Fruit fly (Drosophila melanogaster) whole organism, embryonic: ENCODE results near the gene Exo70.

Source experiments
- Atf6 ChIP-seq: fragments of 200-800 bp; sonication (Bioruptor generic); IDR thresholded peaks from 2 replicates; pipeline ENCODE4 v1.3.6; 2022; ENCODE audit warnings: missing biosample characterization, missing genetic modification characterization
- CG10267 ChIP-seq: fragments of 200-800 bp; sonication (Bioruptor generic); optimal IDR thresholded peaks from 2 replicates; lab custom pipeline; 2018; ENCODE audit warnings: missing biosample characterization, mild to moderate bottlenecking, missing genetic modification characterization, moderate library complexity
- CG11085 ChIP-seq: fragments of 200-800 bp; sonication (Bioruptor generic); IDR thresholded peaks from 2 replicates; pipeline ENCODE4 v1.3.6; 2022; ENCODE audit warnings: missing biosample characterization, missing genetic modification characterization
- CG11398 ChIP-seq: fragments of 200-800 bp; sonication (Bioruptor generic); optimal IDR thresholded peaks from 2 replicates; lab custom pipeline; 2016; ENCODE audit warnings: missing biosample characterization, missing genetic modification characterization
- CG13296 ChIP-seq: fragments of 200-800 bp; sonication (Bioruptor generic); optimal IDR thresholded peaks from 3 replicates; lab custom pipeline; 2018; ENCODE audit warnings: missing biosample characterization, mild to moderate bottlenecking, missing genetic modification characterization
- CG14050 ChIP-seq: fragments of 200-800 bp; sonication (Bioruptor generic); IDR thresholded peaks from 3 replicates; pipeline ENCODE4 v1.3.6; 2022; ENCODE audit warnings: missing biosample characterization, missing genetic modification characterization
- CG14710 ChIP-seq: fragments of 200-800 bp; sonication (Bioruptor generic); optimal IDR thresholded peaks from 3 replicates; lab custom pipeline; 2019; ENCODE audit warnings: missing biosample characterization, mild to moderate bottlenecking, missing genetic modification characterization, moderate library complexity
- CG14965 ChIP-seq: fragments of 200-800 bp; sonication (Bioruptor generic); optimal IDR thresholded peaks from 2 replicates; lab custom pipeline; 2016; ENCODE audit warnings: missing biosample characterization, missing genetic modification characterization, borderline replicate concordance
- CG15073 ChIP-seq: fragments of 200-800 bp; sonication (Bioruptor generic); optimal IDR thresholded peaks from 2 replicates; lab custom pipeline; 2016; ENCODE audit warnings: missing biosample characterization, missing genetic modification characterization
- CG17912 ChIP-seq: fragments of 200-800 bp; sonication (Bioruptor generic); optimal IDR thresholded peaks from 2 replicates; lab custom pipeline; 2018; ENCODE audit warnings: missing biosample characterization, mild to moderate bottlenecking, missing genetic modification characterization
- CG18764 ChIP-seq: fragments of 200-800 bp; sonication (Bioruptor generic); optimal IDR thresholded peaks from 3 replicates; lab custom pipeline; 2016; ENCODE audit warnings: missing biosample characterization, missing genetic modification characterization
- CG2116 ChIP-seq: fragments of 200-800 bp; sonication (Bioruptor generic); optimal IDR thresholded peaks from 3 replicates; lab custom pipeline; 2018; ENCODE audit warnings: missing biosample characterization, mild to moderate bottlenecking, missing genetic modification characterization
- CG2875 ChIP-seq: fragments of 200-800 bp; sonication (Bioruptor generic); optimal IDR thresholded peaks from 2 replicates; lab custom pipeline; 2017; ENCODE audit warnings: missing biosample characterization, mild to moderate bottlenecking, missing genetic modification characterization, missing genetic modification reagents
- CG32767 ChIP-seq: fragments of 200-800 bp; sonication (Bioruptor generic); IDR thresholded peaks from 2 replicates; pipeline ENCODE4 v1.3.6; 2022; ENCODE audit warnings: missing biosample characterization, missing genetic modification characterization
- CG34224 ChIP-seq: fragments of 200-800 bp; sonication (Bioruptor generic); IDR thresholded peaks from 3 replicates; pipeline ENCODE4 v1.3.6; 2022; ENCODE audit warnings: missing biosample characterization, missing genetic modification characterization; ENCODE audit not compliant: partially characterized antibody
- CG6689 ChIP-seq: fragments of 200-800 bp; sonication (Bioruptor generic); IDR thresholded peaks from 2 replicates; pipeline ENCODE4 v1.3.6; 2022; ENCODE audit warnings: missing biosample characterization, missing genetic modification characterization
- CG7556 ChIP-seq: fragments of 200-800 bp; sonication (Bioruptor generic); optimal IDR thresholded peaks from 2 replicates; lab custom pipeline; 2017; ENCODE audit warnings: missing biosample characterization, mild to moderate bottlenecking, missing genetic modification characterization
- CG8388 ChIP-seq: fragments of 200-800 bp; sonication (Bioruptor generic); optimal IDR thresholded peaks from 2 replicates; lab custom pipeline; 2019; ENCODE audit warnings: missing biosample characterization, mild to moderate bottlenecking, missing genetic modification characterization, moderate library complexity
- CG9215 ChIP-seq: fragments of 200-800 bp; sonication (Bioruptor generic); IDR thresholded peaks from 2 replicates; pipeline ENCODE4 v1.3.6; 2022; ENCODE audit warnings: missing biosample characterization, missing genetic modification characterization
- CHES-1-like ChIP-seq: fragments of 200-800 bp; sonication (Bioruptor generic); optimal IDR thresholded peaks from 2 replicates; lab custom pipeline; 2016; ENCODE audit warnings: missing biosample characterization, missing genetic modification characterization
- CkIIα-i1 ChIP-seq: fragments of 200-800 bp; sonication (Bioruptor generic); IDR thresholded peaks from 2 replicates; pipeline ENCODE4 v1.3.6; 2022; ENCODE audit warnings: missing biosample characterization, missing genetic modification characterization
- Dip2 ChIP-seq: fragments of 200-800 bp; sonication (Bioruptor generic); IDR thresholded peaks from 2 replicates; pipeline ENCODE4 v1.3.6; 2022; ENCODE audit warnings: missing biosample characterization, missing genetic modification characterization
- Fer2 ChIP-seq: fragments of 200-800 bp; sonication (Bioruptor generic); optimal IDR thresholded peaks from 2 replicates; lab custom pipeline; 2018; ENCODE audit warnings: missing biosample characterization, mild to moderate bottlenecking, missing genetic modification characterization, moderate library complexity
- Gsc ChIP-seq: fragments of 200-800 bp; sonication (Bioruptor generic); IDR thresholded peaks from 2 replicates; pipeline ENCODE4 v1.3.6; 2022; ENCODE audit warnings: missing biosample characterization, missing genetic modification characterization
- HLH3B ChIP-seq: fragments of 200-800 bp; sonication (Bioruptor generic); IDR thresholded peaks from 2 replicates; pipeline ENCODE4 v1.3.6; 2022; ENCODE audit warnings: missing biosample characterization, missing genetic modification characterization
- Hr78 ChIP-seq, 2 experiments: fragments of 200-800 bp in 1 of 2; fragments of >200 bp in 1 of 2; sonication (Bioruptor generic) in 1 of 2; optimal IDR thresholded peaks; 2 replicates each; lab custom pipeline; 2017 to 2019; ENCODE audit warnings: missing biosample characterization in 2 of 2, missing genetic modification characterization in 2 of 2, mild to moderate bottlenecking in 1 of 2, moderate library complexity in 1 of 2
- Jarid2 ChIP-seq: fragments of 200-800 bp; sonication (Bioruptor generic); optimal IDR thresholded peaks from 3 replicates; lab custom pipeline; 2017; ENCODE audit warnings: mild to moderate bottlenecking, missing biosample characterization, missing genetic modification reagents, missing genetic modification characterization
- NFAT ChIP-seq: fragments of 200-800 bp; sonication (Bioruptor generic); IDR thresholded peaks from 2 replicates; pipeline ENCODE4 v1.3.6; 2022; ENCODE audit warnings: missing biosample characterization, missing genetic modification characterization
- Neu2 ChIP-seq: fragments of 200-800 bp; sonication (Bioruptor generic); optimal IDR thresholded peaks from 3 replicates; lab custom pipeline; 2016; ENCODE audit warnings: missing biosample characterization, missing genetic modification characterization, borderline replicate concordance
- Nf-YB ChIP-seq: fragments of 200-800 bp; sonication (Bioruptor generic); optimal IDR thresholded peaks from 3 replicates; lab custom pipeline; 2019; ENCODE audit warnings: missing biosample characterization, mild to moderate bottlenecking, missing genetic modification characterization, moderate library complexity
- Spps ChIP-seq: fragments of 200-800 bp; sonication (Bioruptor generic); optimal IDR thresholded peaks from 2 replicates; lab custom pipeline; 2018; ENCODE audit warnings: missing biosample characterization, mild to moderate bottlenecking, missing genetic modification characterization
- TFAM ChIP-seq: fragments of 200-800 bp; sonication (Bioruptor generic); optimal IDR thresholded peaks from 2 replicates; lab custom pipeline; 2017; ENCODE audit warnings: missing biosample characterization, missing genetic modification characterization, inconsistent platforms
- ap ChIP-seq: fragments of 200-800 bp; sonication (Bioruptor generic); IDR thresholded peaks from 2 replicates; pipeline ENCODE4 v1.3.6; 2022; ENCODE audit warnings: missing biosample characterization, missing genetic modification characterization
- ase ChIP-seq: fragments of 200-800 bp; sonication (Bioruptor generic); IDR thresholded peaks from 3 replicates; pipeline ENCODE4 v1.3.6; 2022; ENCODE audit warnings: missing biosample characterization, missing genetic modification characterization
- bcd ChIP-seq: fragments of 200-800 bp; sonication (Bioruptor generic); optimal IDR thresholded peaks from 2 replicates; lab custom pipeline; 2017; ENCODE audit warnings: missing biosample characterization, mild to moderate bottlenecking, missing genetic modification characterization
- chinmo ChIP-seq: fragments of 200-800 bp; sonication (Bioruptor generic); IDR thresholded peaks from 4 replicates; pipeline ENCODE4 v1.3.6; 2022; ENCODE audit warnings: missing biosample characterization, missing genetic modification characterization; ENCODE audit not compliant: partially characterized antibody
- crp ChIP-seq, 2 experiments: fragments of 200-800 bp; sonication (Bioruptor generic); optimal IDR thresholded peaks; 2 replicates in 1 of 2; 3 replicates in 1 of 2; lab custom pipeline; 2017; ENCODE audit warnings: missing biosample characterization in 2 of 2, missing genetic modification characterization in 2 of 2, mild to moderate bottlenecking in 1 of 2, moderate library complexity in 1 of 2
- dan ChIP-seq: fragments of 200-800 bp; sonication (Bioruptor generic); IDR thresholded peaks from 2 replicates; pipeline ENCODE4 v1.3.6; 2022; ENCODE audit warnings: missing biosample characterization, missing genetic modification characterization
- dysf ChIP-seq: fragments of 200-800 bp; sonication (Bioruptor generic); IDR thresholded peaks from 3 replicates; pipeline ENCODE4 v1.3.6; 2022; ENCODE audit warnings: missing biosample characterization, missing genetic modification characterization
- exex ChIP-seq: fragments of 200-800 bp; sonication (Bioruptor generic); optimal IDR thresholded peaks from 4 replicates; lab custom pipeline; 2018; ENCODE audit warnings: missing biosample characterization, mild to moderate bottlenecking, missing genetic modification characterization, moderate library complexity
- gt ChIP-seq: fragments of 200-800 bp; sonication (Bioruptor generic); IDR thresholded peaks from 2 replicates; pipeline ENCODE4 v1.3.6; 2022; ENCODE audit warnings: missing biosample characterization, missing genetic modification characterization
- lov ChIP-seq, 2 experiments: fragments of 200-800 bp in 1 of 2; fragments of >200 bp in 1 of 2; sonication (Bioruptor generic) in 1 of 2; IDR thresholded peaks in 1 of 2; optimal IDR thresholded peaks in 1 of 2; 2 replicates in 1 of 2; 3 replicates in 1 of 2; pipeline versions ENCODE4 v1.3.6 to Lab custom; 2017 to 2022; ENCODE audit warnings: missing biosample characterization in 1 of 2, missing genetic modification characterization in 1 of 2
- mam ChIP-seq: fragments of 200-800 bp; sonication (Bioruptor generic); optimal IDR thresholded peaks from 3 replicates; lab custom pipeline; 2016; ENCODE audit warnings: missing biosample characterization, missing genetic modification characterization
- peb ChIP-seq: fragments of 200-800 bp; sonication (Bioruptor generic); IDR thresholded peaks from 2 replicates; pipeline ENCODE4 v1.3.6; 2022; ENCODE audit warnings: missing biosample characterization, missing genetic modification characterization
- pfk ChIP-seq: fragments of 200-800 bp; sonication (Bioruptor generic); optimal IDR thresholded peaks from 2 replicates; lab custom pipeline; 2018; ENCODE audit warnings: missing biosample characterization, mild to moderate bottlenecking, missing genetic modification characterization, moderate library complexity
- salm ChIP-seq: fragments of 200-800 bp; sonication (Bioruptor generic); optimal IDR thresholded peaks from 2 replicates; lab custom pipeline; 2018; ENCODE audit warnings: missing biosample characterization, mild to moderate bottlenecking, missing genetic modification characterization
- slbo ChIP-seq: fragments of 200-800 bp; sonication (Bioruptor generic); IDR thresholded peaks from 2 replicates; pipeline ENCODE4 v1.3.6; 2022; ENCODE audit warnings: missing biosample characterization, missing genetic modification characterization
- zfh2 ChIP-seq: fragments of 200-800 bp; sonication (Bioruptor generic); optimal IDR thresholded peaks from 2 replicates; lab custom pipeline; 2016; ENCODE audit warnings: missing biosample characterization, missing genetic modification characterization

Gene Exo70

dm6 chr3L:8449800-8450690 lies 38.4 kb downstream of the Exo70 start, which contains the start of gene Gug (continued):
- TF ChIP-seq CG2875, result no peak
- TF ChIP-seq CG10267 (tag; lab: Kevin White, UChicago), result no peak
- no peak; the same call in 2 of the 3 replicates for TF ChIP-seq dysf (GFP tag; lab: Robert Waterston, UW)
- peak; percentile 12; the same call in 1 of the 2 replicates for TF ChIP-seq Atf6
- no peak for TF ChIP-seq CG13296 (GFP tag; lab: Kevin White, UChicago)
- TF ChIP-seq CG14965 (GFP tag; lab: Kevin White, UChicago), result no peak
- no peak for TF ChIP-seq ase (GFP tag; lab: Robert Waterston, UW)
- no peak for TF ChIP-seq salm (tag; lab: Kevin White, UChicago)
- no peak for TF ChIP-seq Hr78 (GFP tag; optimal IDR thresholded peaks at IDR 0.05; lab: Kevin White, UChicago)
- TF ChIP-seq CG6689 (GFP tag; lab: Robert Waterston, UW), result no peak
- TF ChIP-seq CG18764, result no peak
- TF ChIP-seq CkIIα-i1 (GFP tag; lab: Robert Waterston, UW), result no peak
- TF ChIP-seq zfh2 (GFP tag; lab: Kevin White, UChicago), result no peak
- TF ChIP-seq NFAT (GFP tag; lab: Robert Waterston, UW), result peak; percentile 24; the same call in 1 of the 2 replicates
- TF ChIP-seq dan, result no peak
- no peak for TF ChIP-seq exex (tag; lab: Kevin White, UChicago)
- TF ChIP-seq TFAM, result no peak
- TF ChIP-seq CG14710 (tag; lab: Kevin White, UChicago), result peak; percentile 55
- TF ChIP-seq mam (GFP tag; lab: Kevin White, UChicago), result no peak
- TF ChIP-seq Spps (tag; lab: Kevin White, UChicago), result no peak
- peak; percentile 74 for TF ChIP-seq Jarid2 (GFP tag; lab: Kevin White, UChicago)
- peak; percentile 24; the same call in 1 of the 2 replicates for TF ChIP-seq slbo (GFP tag; lab: Robert Waterston, UW)
- TF ChIP-seq CG7556 (GFP tag; lab: Kevin White, UChicago), result no peak
- peak; percentile 22; the same call in 2 of the 3 replicates for TF ChIP-seq CG34224 (GFP tag; lab: Robert Waterston, UW)
- TF ChIP-seq CG11398 (GFP tag; lab: Kevin White, UChicago), result no peak
- peak; percentile 2 for TF ChIP-seq lov (optimal IDR thresholded peaks at IDR 0.05; lab: Kevin White, UChicago)
- TF ChIP-seq lov (GFP tag; IDR thresholded peaks at IDR 0.05; lab: Robert Waterston, UW), result no peak
- TF ChIP-seq crp (GFP tag; optimal IDR thresholded peaks at IDR 0.05; lab: Kevin White, UChicago), result peak in 1 of 2 experiments; percentile 6
- TF ChIP-seq Nf-YB (GFP tag; lab: Kevin White, UChicago), result no peak
- no peak for TF ChIP-seq Fer2 (tag; lab: Kevin White, UChicago)
- no peak for TF ChIP-seq Neu2 (GFP tag; lab: Kevin White, UChicago)
- no peak for TF ChIP-seq CG32767 (GFP tag; lab: Robert Waterston, UW)
- peak; percentile 94; the same call in 3 of the 4 replicates for TF ChIP-seq chinmo
- no peak for TF ChIP-seq CG15073 (GFP tag; lab: Kevin White, UChicago)
- no peak for TF ChIP-seq pfk
- TF ChIP-seq CG14050, result no peak
- no peak for TF ChIP-seq peb (GFP tag; lab: Robert Waterston, UW)
- TF ChIP-seq CG8388 (GFP tag; lab: Kevin White, UChicago), result no peak
- TF ChIP-seq CG2116 (GFP tag; lab: Kevin White, UChicago), result no peak
- 0 out of 2 replicates have a peak, but pooled peaks have one; percentile 10 for TF ChIP-seq CG11085 (GFP tag; lab: Robert Waterston, UW)
- no peak for TF ChIP-seq Dip2 (GFP tag; lab: Robert Waterston, UW)
- TF ChIP-seq gt (GFP tag; lab: Robert Waterston, UW), result no peak
- TF ChIP-seq bcd (GFP tag; lab: Kevin White, UChicago), result no peak
- TF ChIP-seq CG9215 (GFP tag; lab: Robert Waterston, UW), result peak; percentile 42; the same call in 1 of the 2 replicates
- 0 out of 2 replicates have a peak, but pooled peaks have one; percentile 4 for TF ChIP-seq HLH3B (GFP tag; lab: Robert Waterston, UW)
- no peak for TF ChIP-seq CHES-1-like (GFP tag; lab: Kevin White, UChicago)
- TF ChIP-seq Gsc (GFP tag; lab: Robert Waterston, UW), result no peak
- TF ChIP-seq CG17912 (GFP tag; lab: Kevin White, UChicago), result no peak
- TF ChIP-seq ap (GFP tag; lab: Robert Waterston, UW), result no peak
